Worm (Caenorhabditis elegans): Measurements from ENCODE around the gene Y51A2B.9.

DNA sequence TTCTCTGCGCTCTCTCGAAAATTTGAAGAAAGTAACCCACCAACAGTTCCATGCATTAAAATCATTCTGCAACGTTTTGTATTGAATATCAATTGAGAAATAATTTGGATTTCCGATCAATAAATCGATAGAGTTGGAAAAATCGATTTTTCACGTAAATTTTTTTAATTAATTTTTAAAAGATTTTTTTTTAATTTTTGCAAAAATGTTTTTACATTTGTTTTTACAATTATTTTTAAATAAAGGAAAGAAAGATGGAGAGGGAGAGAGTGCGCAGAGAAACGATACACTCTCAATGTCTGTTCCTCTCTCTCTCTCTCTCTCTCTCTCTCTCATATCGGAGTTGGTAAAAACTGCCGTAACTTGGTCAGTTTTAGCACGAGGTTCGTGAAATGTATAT lies 30.0 kb upstream of the Y51A2B.9 start, which contains the start of gene ZK262.19:
- TF ChIP-seq sea-2 (GFP tag; IDR thresholded peaks at IDR 0.05) (no peak), F22D6.2 (tag; optimal IDR thresholded peaks at IDR 0.05) (no peak), lir-1 (GFP tag; conservative IDR thresholded peaks at IDR 0.05) (no peak), nhr-27 (tag; optimal IDR thresholded peaks at IDR 0.05) (no peak), akir-1 (GFP tag; optimal IDR thresholded peaks at IDR 0.05) (no peak), snpc-4 (GFP tag; optimal IDR thresholded peaks at IDR 0.05) (no peak), snpc-4 (tag; optimal IDR thresholded peaks at IDR 0.05) (no peak), ccch-3 (GFP tag; optimal IDR thresholded peaks at IDR 0.05) (no peak), pha-4 (tag; optimal IDR thresholded peaks at IDR 0.05) (no peak), rpc-1 (optimal IDR thresholded peaks at IDR 0.05) (no peak), rpc-1 (tag; optimal IDR thresholded peaks at IDR 0.05) (no peak), zim-3 (tag; optimal IDR thresholded peaks at IDR 0.05) (no peak), xnd-1 (tag; optimal IDR thresholded peaks at IDR 0.05) (no peak), dox-1 (GFP tag; IDR thresholded peaks at IDR 0.05) (no peak), ekl-4 (GFP tag; IDR thresholded peaks at IDR 0.05) (no peak), bed-1 (GFP tag; IDR thresholded peaks at IDR 0.05) (no peak)

All from whole organism, young adult.